Worm (Caenorhabditis elegans): ENCODE measurements around the gene egl-26.

egl-26 gene

DNA sequence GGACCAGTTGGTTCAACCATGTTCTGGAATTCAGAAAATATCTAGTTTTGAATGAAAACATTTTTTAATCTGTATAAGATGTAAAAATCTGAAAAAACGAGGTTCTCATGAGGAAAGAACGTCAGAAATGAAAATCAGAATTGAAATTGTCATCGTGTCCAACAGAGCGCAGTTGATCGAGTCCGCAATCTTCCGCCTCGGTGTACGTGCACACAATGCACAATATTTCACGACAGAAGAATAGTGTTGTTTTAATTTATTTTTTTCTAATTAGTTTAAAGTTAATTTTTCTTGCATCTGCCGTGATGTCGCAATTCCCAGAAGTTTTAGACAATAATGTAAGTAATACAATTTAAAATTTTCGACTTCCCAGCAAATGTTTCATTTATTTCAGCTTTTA lies 25.8 kb upstream of the egl-26 start, which contains the start of gene nfyc-1 (continued):
- TF ChIP-seq pag-3 (tag; optimal IDR thresholded peaks at IDR 0.05; ENCODE audit: borderline replicate concordance, insufficient read depth), result no peak
- no peak for TF ChIP-seq mab-9 (GFP tag; IDR thresholded peaks at IDR 0.05)
- TF ChIP-seq hpl-2 (GFP tag; optimal IDR thresholded peaks at IDR 0.05), result no peak
- no peak for TF ChIP-seq ama-1 (optimal IDR thresholded peaks at IDR 0.05)
- TF ChIP-seq nhr-85 (tag), result peak; percentile 52
- TF ChIP-seq unc-130 (tag; optimal IDR thresholded peaks at IDR 0.05), result peak; percentile 89
- no peak for TF ChIP-seq ces-1 (GFP tag; optimal IDR thresholded peaks at IDR 0.05)
- TF ChIP-seq egl-27 (tag; optimal IDR thresholded peaks at IDR 0.05), result no peak
- TF ChIP-seq swsn-7 (tag; optimal IDR thresholded peaks at IDR 0.05), result peak; percentile 64
- peak; percentile 25 for TF ChIP-seq ztf-4 (tag; optimal IDR thresholded peaks at IDR 0.05)
- TF ChIP-seq ets-5 (GFP tag; IDR thresholded peaks at IDR 0.05), result no peak
- TF ChIP-seq mef-2 (tag; optimal IDR thresholded peaks at IDR 0.05), result no peak
- TF ChIP-seq zip-4 (GFP tag; optimal IDR thresholded peaks at IDR 0.05), result no peak
- peak; percentile 62 to 81 (median 71) for TF ChIP-seq dpl-1 (GFP tag; optimal IDR thresholded peaks at IDR 0.05)
- TF ChIP-seq lin-35 (GFP tag; optimal IDR thresholded peaks at IDR 0.05), result peak; percentile 76 to 86
- peak in 1 of 2 experiments; percentile 1 for TF ChIP-seq ztf-11 (tag; optimal IDR thresholded peaks at IDR 0.05)
- TF ChIP-seq egl-13 (tag; optimal IDR thresholded peaks at IDR 0.05), result peak; percentile 8
- TF ChIP-seq dsc-1 (tag; optimal IDR thresholded peaks at IDR 0.05), result peak; percentile 17
- TF ChIP-seq aha-1 (tag; optimal IDR thresholded peaks at IDR 0.05), result no peak
- no peak for TF ChIP-seq vab-15 (tag; optimal IDR thresholded peaks at IDR 0.05)
- peak; percentile 75 to 88 for TF ChIP-seq lsy-2 (tag; optimal IDR thresholded peaks at IDR 0.05)
- TF ChIP-seq zag-1 (tag; optimal IDR thresholded peaks at IDR 0.05), result no peak
- TF ChIP-seq nhr-47 (tag; optimal IDR thresholded peaks at IDR 0.05), result peak; percentile 74
- TF ChIP-seq F16B12.6 (tag; optimal IDR thresholded peaks at IDR 0.05), result peak; percentile 95
- peak; percentile 74 for TF ChIP-seq blmp-1 (tag; optimal IDR thresholded peaks at IDR 0.05)
- TF ChIP-seq unc-98 (GFP tag; IDR thresholded peaks at IDR 0.05), result no peak
- TF ChIP-seq isw-1 (GFP tag; IDR thresholded peaks at IDR 0.05), result peak; percentile 68
- TF ChIP-seq nhr-71 (tag; optimal IDR thresholded peaks at IDR 0.05), result peak; percentile 78
- peak; percentile 64 for TF ChIP-seq xbp-1 (tag; optimal IDR thresholded peaks at IDR 0.05)
- no peak for TF ChIP-seq fkh-4 (tag; optimal IDR thresholded peaks at IDR 0.05; ENCODE audit: borderline replicate concordance)
- peak; percentile 23; the same call in 1 of the 2 replicates for TF ChIP-seq nhr-19 (GFP tag; conservative IDR thresholded peaks at IDR 0.05)
- no peak for TF ChIP-seq alr-1 (tag; optimal IDR thresholded peaks at IDR 0.05; ENCODE audit: borderline replicate concordance)
- peak; percentile 50 for TF ChIP-seq unc-86 (tag; optimal IDR thresholded peaks at IDR 0.05)
- no peak for TF ChIP-seq nhr-84 (tag; optimal IDR thresholded peaks at IDR 0.05)
- peak in 1 of 6 experiments; percentile 47 for TF ChIP-seq elt-3 (tag; optimal IDR thresholded peaks at IDR 0.05)
- peak; percentile 83 for TF ChIP-seq snu-23 (GFP tag; optimal IDR thresholded peaks at IDR 0.05)
- TF ChIP-seq lin-13 (GFP tag; optimal IDR thresholded peaks at IDR 0.05), result peak; percentile 42
- no peak for TF ChIP-seq ceh-63 (GFP tag; optimal IDR thresholded peaks at IDR 0.05)
- TF ChIP-seq lir-3 (tag; optimal IDR thresholded peaks at IDR 0.05; ENCODE audit: poor library complexity), result peak; percentile 4
- no peak for TF ChIP-seq jun-1 (tag; optimal IDR thresholded peaks at IDR 0.05)
- no peak for TF ChIP-seq lin-14 (GFP tag; optimal IDR thresholded peaks at IDR 0.05)
- TF ChIP-seq C04F5.9 (tag; optimal IDR thresholded peaks at IDR 0.05), result peak; percentile 21
- no peak for TF ChIP-seq tlp-1 (tag; optimal IDR thresholded peaks at IDR 0.05)
- no peak for TF ChIP-seq aly-2 (tag; optimal IDR thresholded peaks at IDR 0.05)
- peak; percentile 24 for TF ChIP-seq nhr-237 (tag; optimal IDR thresholded peaks at IDR 0.05)
- TF ChIP-seq irx-1 (tag; optimal IDR thresholded peaks at IDR 0.05), result peak; percentile 22
- TF ChIP-seq elt-2 (tag; optimal IDR thresholded peaks at IDR 0.05), result no peak
- no peak for TF ChIP-seq ceh-88 (GFP tag; IDR thresholded peaks at IDR 0.05)
- TF ChIP-seq nhr-28 (tag; optimal IDR thresholded peaks at IDR 0.05), result no peak
- TF ChIP-seq nhr-90 (tag; optimal IDR thresholded peaks at IDR 0.05; ENCODE audit: poor library complexity), result peak; percentile 29
- no peak for TF ChIP-seq grh-1 (GFP tag; IDR thresholded peaks at IDR 0.05)
- peak; percentile 66 for TF ChIP-seq tbx-2 (tag; optimal IDR thresholded peaks at IDR 0.05)
- peak; percentile 92 for TF ChIP-seq mep-1 (tag; optimal IDR thresholded peaks at IDR 0.05)

Data from whole organism, L1 larva.